In genomic region chr2L:8997285-8997684, dm6 we compare ENCODE assay signal across 4 fruit fly cellular contexts.
TF ChIP-seq lines count a peak whose summit lies in the region.

Gene alien (minus strand): TSS chr2L:8997379.
Gene CG18661 (plus strand): TSS chr2L:8997605.

TF ChIP-seq in whole organism, adult, 20 proteins besides CTCF, POLR2A, EP300 and RAD21 (continued from another document):
- TF ChIP-seq CG12768 (GFP tag; optimal IDR thresholded peaks at IDR 0.05; lab: Kevin White, UChicago) (peak; percentile 68), Clk (GFP tag; optimal IDR thresholded peaks at IDR 0.05; lab: Kevin White, UChicago) (peak; percentile 92)

TF ChIP-seq in whole organism, embryonic, 481 proteins besides CTCF, POLR2A, EP300 and RAD21 (continued from another document and continues in another):
- TF ChIP-seq HmgD (GFP tag; optimal IDR thresholded peaks at IDR 0.05; lab: Kevin White, UChicago), result peak; percentile 94
- TF ChIP-seq sc (optimal IDR thresholded peaks at IDR 0.05; lab: Kevin White, UChicago), result no peak
- no peak for TF ChIP-seq sc (GFP tag; optimal IDR thresholded peaks at IDR 0.05; lab: Kevin White, UChicago)
- TF ChIP-seq abd-A (tag; optimal IDR thresholded peaks at IDR 0.05; lab: Kevin White, UChicago), result no peak
- no peak for TF ChIP-seq dati (GFP tag; IDR thresholded peaks at IDR 0.05; lab: Robert Waterston, UW)
- TF ChIP-seq Lhr (GFP tag; optimal IDR thresholded peaks at IDR 0.05; lab: Kevin White, UChicago), result peak; percentile 87
- peak; percentile 49 for TF ChIP-seq emc (GFP tag; optimal IDR thresholded peaks at IDR 0.05; lab: Kevin White, UChicago)
- no peak for TF ChIP-seq bigmax (GFP tag; optimal IDR thresholded peaks at IDR 0.05; lab: Kevin White, UChicago)
- peak; percentile 82 for TF ChIP-seq CG32767 (GFP tag; IDR thresholded peaks at IDR 0.05; lab: Robert Waterston, UW)
- TF ChIP-seq CG1602 (GFP tag; optimal IDR thresholded peaks at IDR 0.05; lab: Kevin White, UChicago), result peak; percentile 76
- TF ChIP-seq sr (GFP tag; IDR thresholded peaks at IDR 0.05; lab: Robert Waterston, UW), result peak; percentile 73; the same call in 1 of the 3 replicates
- TF ChIP-seq Meics (GFP tag; optimal IDR thresholded peaks at IDR 0.05; lab: Kevin White, UChicago), result peak; percentile 47
- no peak for TF ChIP-seq CG34224 (GFP tag; IDR thresholded peaks at IDR 0.05; lab: Robert Waterston, UW; ENCODE audit: partially characterized antibody)
- no peak for TF ChIP-seq CG31388 (GFP tag; optimal IDR thresholded peaks at IDR 0.05; lab: Kevin White, UChicago)
- no peak for TF ChIP-seq tna (GFP tag; IDR thresholded peaks at IDR 0.05; lab: Robert Waterston, UW; ENCODE audit: partially characterized antibody)
- TF ChIP-seq Aef1 (GFP tag; IDR thresholded peaks at IDR 0.05; lab: Robert Waterston, UW), result peak; percentile 98
- peak; percentile 43; the same call in 1 of the 3 replicates for TF ChIP-seq CG14860 (GFP tag; IDR thresholded peaks at IDR 0.05; lab: Robert Waterston, UW; ENCODE audit: partially characterized antibody)
- TF ChIP-seq Ets65A (GFP tag; lab: Kevin White, UChicago), result peak; percentile 98
- peak; percentile 21 for TF ChIP-seq MESR4 (GFP tag; optimal IDR thresholded peaks at IDR 0.05; lab: Kevin White, UChicago)
- peak; percentile 4 for TF ChIP-seq CG34376 (GFP tag; optimal IDR thresholded peaks at IDR 0.05; lab: Kevin White, UChicago)
- peak; percentile 64 for TF ChIP-seq CG16779 (GFP tag; IDR thresholded peaks at IDR 0.05; lab: Robert Waterston, UW)
- TF ChIP-seq yki (optimal IDR thresholded peaks at IDR 0.05; lab: Kevin White, UChicago), result peak; percentile 3
- TF ChIP-seq dimm (GFP tag; IDR thresholded peaks at IDR 0.05; lab: Robert Waterston, UW), result peak; percentile 89
- peak; percentile 94 for TF ChIP-seq luna (GFP tag; optimal IDR thresholded peaks at IDR 0.05; lab: Kevin White, UChicago)
- TF ChIP-seq al (GFP tag; IDR thresholded peaks at IDR 0.05; lab: Robert Waterston, UW), result peak; percentile 88
- peak; percentile 0 for TF ChIP-seq CG13296 (GFP tag; optimal IDR thresholded peaks at IDR 0.05; lab: Kevin White, UChicago)
- no peak for TF ChIP-seq CG7963 (GFP tag; IDR thresholded peaks at IDR 0.05; lab: Robert Waterston, UW; ENCODE audit: partially characterized antibody)
- TF ChIP-seq ftz-f1 (GFP tag; optimal IDR thresholded peaks at IDR 0.05; lab: Kevin White, UChicago), result peak; percentile 14
- peak; percentile 50 for TF ChIP-seq CG15269 (tag; optimal IDR thresholded peaks at IDR 0.05; lab: Kevin White, UChicago)
- TF ChIP-seq p53 (GFP tag; optimal IDR thresholded peaks at IDR 0.05; lab: Kevin White, UChicago), result peak; percentile 91
- peak; percentile 91 for TF ChIP-seq trh (GFP tag; optimal IDR thresholded peaks at IDR 0.05; lab: Kevin White, UChicago)
- peak; percentile 53 for TF ChIP-seq CG15601 (tag; optimal IDR thresholded peaks at IDR 0.05; lab: Kevin White, UChicago)
- TF ChIP-seq CG1024 (GFP tag; IDR thresholded peaks at IDR 0.05; lab: Robert Waterston, UW), result peak; percentile 95
- peak; percentile 98 for TF ChIP-seq mam (GFP tag; optimal IDR thresholded peaks at IDR 0.05; lab: Kevin White, UChicago)
- TF ChIP-seq YL-1 (GFP tag; optimal IDR thresholded peaks at IDR 0.05; lab: Kevin White, UChicago), result peak; percentile 52
- peak; percentile 82 for TF ChIP-seq caup (GFP tag; optimal IDR thresholded peaks at IDR 0.05; lab: Kevin White, UChicago; ENCODE audit: severe bottlenecking)
- peak; percentile 54 for TF ChIP-seq run (tag; optimal IDR thresholded peaks at IDR 0.05; lab: Kevin White, UChicago)
- TF ChIP-seq slbo (GFP tag; IDR thresholded peaks at IDR 0.05; lab: Robert Waterston, UW), result peak; percentile 98
- TF ChIP-seq so (GFP tag; IDR thresholded peaks at IDR 0.05; lab: Robert Waterston, UW), result peak; percentile 82
- TF ChIP-seq CG12155 (GFP tag; optimal IDR thresholded peaks at IDR 0.05; lab: Kevin White, UChicago), result peak; percentile 89
- peak; percentile 91 for TF ChIP-seq slp2 (GFP tag; optimal IDR thresholded peaks at IDR 0.05; lab: Kevin White, UChicago)
- TF ChIP-seq NC2β (GFP tag; optimal IDR thresholded peaks at IDR 0.05; lab: Kevin White, UChicago), result peak; percentile 70

TF ChIP-seq in whole organism, prepupa, 60 proteins besides CTCF, POLR2A, EP300 and RAD21 (continued from another document):
- peak; percentile 69 for TF ChIP-seq Eip78C (GFP tag; lab: Kevin White, UChicago)
- peak; percentile 91 for TF ChIP-seq Hr39 (GFP tag; optimal IDR thresholded peaks at IDR 0.05; lab: Kevin White, UChicago)
- TF ChIP-seq CG10631 (GFP tag; optimal IDR thresholded peaks at IDR 0.05; lab: Kevin White, UChicago), result peak; percentile 85
- TF ChIP-seq CG31627 (GFP tag; optimal IDR thresholded peaks at IDR 0.05; lab: Kevin White, UChicago), result peak; percentile 88
- no peak for TF ChIP-seq CG3919 (GFP tag; optimal IDR thresholded peaks at IDR 0.05; lab: Kevin White, UChicago)
- TF ChIP-seq Ets96B (tag; optimal IDR thresholded peaks at IDR 0.05; lab: Kevin White, UChicago), result peak; percentile 91
- peak; percentile 69 for TF ChIP-seq CG6792 (GFP tag; optimal IDR thresholded peaks at IDR 0.05; lab: Kevin White, UChicago)
- TF ChIP-seq CG34406 (GFP tag; optimal IDR thresholded peaks at IDR 0.05; lab: Kevin White, UChicago), result peak; percentile 57
- TF ChIP-seq CG10669 (GFP tag; optimal IDR thresholded peaks at IDR 0.05; lab: Kevin White, UChicago), result peak; percentile 65
- peak; percentile 31 for TF ChIP-seq fd59A (GFP tag; optimal IDR thresholded peaks at IDR 0.05; lab: Kevin White, UChicago)
- TF ChIP-seq CG15336 (GFP tag; IDR thresholded peaks at IDR 0.05; lab: Robert Waterston, UW), result peak; percentile 78
- peak; percentile 92 for TF ChIP-seq Sox15 (GFP tag; optimal IDR thresholded peaks at IDR 0.05; lab: Kevin White, UChicago)
- peak; percentile 88 for TF ChIP-seq net (GFP tag; optimal IDR thresholded peaks at IDR 0.05; lab: Kevin White, UChicago)
- peak; percentile 97 for TF ChIP-seq CG6163 (GFP tag; IDR thresholded peaks at IDR 0.05; lab: Robert Waterston, UW)
- TF ChIP-seq Eip75B (GFP tag; optimal IDR thresholded peaks at IDR 0.05; lab: Kevin White, UChicago), result peak; percentile 89
- TF ChIP-seq CG4318 (GFP tag; optimal IDR thresholded peaks at IDR 0.05; lab: Kevin White, UChicago), result peak; percentile 52
- peak; percentile 71 for TF ChIP-seq Ets21C (GFP tag; optimal IDR thresholded peaks at IDR 0.05; lab: Kevin White, UChicago)
- TF ChIP-seq pdm3 (GFP tag; optimal IDR thresholded peaks at IDR 0.05; lab: Kevin White, UChicago), result no peak
- no peak for TF ChIP-seq CG11762 (GFP tag; optimal IDR thresholded peaks at IDR 0.05; lab: Kevin White, UChicago; ENCODE audit: insufficient read depth)
- peak; percentile 71 for TF ChIP-seq Eip93F (GFP tag; optimal IDR thresholded peaks at IDR 0.05; lab: Kevin White, UChicago)
- TF ChIP-seq cyc (GFP tag; optimal IDR thresholded peaks at IDR 0.05; lab: Kevin White, UChicago), result peak; percentile 78
- peak; percentile 96 for TF ChIP-seq Hr4 (GFP tag; optimal IDR thresholded peaks at IDR 0.05; lab: Kevin White, UChicago)
- peak; percentile 78 for TF ChIP-seq Smox (GFP tag; optimal IDR thresholded peaks at IDR 0.05; lab: Kevin White, UChicago)
- peak; percentile 62 for TF ChIP-seq topi (GFP tag; optimal IDR thresholded peaks at IDR 0.05; lab: Kevin White, UChicago)
- TF ChIP-seq OdsH (GFP tag; optimal IDR thresholded peaks at IDR 0.05; lab: Kevin White, UChicago), result peak; percentile 78
- peak; percentile 68 for TF ChIP-seq esn (GFP tag; optimal IDR thresholded peaks at IDR 0.05; lab: Kevin White, UChicago)
- peak; percentile 70 for TF ChIP-seq achi (GFP tag; optimal IDR thresholded peaks at IDR 0.05; lab: Kevin White, UChicago)
- no peak for TF ChIP-seq Blimp-1 (GFP tag; optimal IDR thresholded peaks at IDR 0.05; lab: Kevin White, UChicago)
- peak; percentile 78 for TF ChIP-seq CG6854 (GFP tag; optimal IDR thresholded peaks at IDR 0.05; lab: Kevin White, UChicago)
- no peak for TF ChIP-seq fd85E (GFP tag; optimal IDR thresholded peaks at IDR 0.05; lab: Kevin White, UChicago)
- peak; percentile 93 for TF ChIP-seq lz (GFP tag; optimal IDR thresholded peaks at IDR 0.05; lab: Kevin White, UChicago)
- TF ChIP-seq Sox14 (GFP tag; optimal IDR thresholded peaks at IDR 0.05; lab: Kevin White, UChicago), result peak; percentile 95
- TF ChIP-seq Hr38 (GFP tag; optimal IDR thresholded peaks at IDR 0.05; lab: Kevin White, UChicago), result peak; percentile 5
- peak; percentile 100 for TF ChIP-seq CG6808 (GFP tag; optimal IDR thresholded peaks at IDR 0.05; lab: Kevin White, UChicago)
- TF ChIP-seq fkh (GFP tag; optimal IDR thresholded peaks at IDR 0.05; lab: Kevin White, UChicago), result peak; percentile 69
- peak; percentile 93 for TF ChIP-seq CG11902 (GFP tag; optimal IDR thresholded peaks at IDR 0.05; lab: Kevin White, UChicago)
- no peak for TF ChIP-seq ss (GFP tag; optimal IDR thresholded peaks at IDR 0.05; lab: Kevin White, UChicago)
- peak; percentile 87 for TF ChIP-seq Gug (GFP tag; IDR thresholded peaks at IDR 0.05; lab: Robert Waterston, UW)
- TF ChIP-seq CG8632 (GFP tag; optimal IDR thresholded peaks at IDR 0.05; lab: Kevin White, UChicago), result peak; percentile 6
- no peak for TF ChIP-seq CG1621 (tag; optimal IDR thresholded peaks at IDR 0.05; lab: Kevin White, UChicago)
- TF ChIP-seq CG11294 (GFP tag; IDR thresholded peaks at IDR 0.05; lab: Robert Waterston, UW), result peak; percentile 87

TF ChIP-seq in whole organism, wandering third instar larva, 38 proteins besides CTCF, POLR2A, EP300 and RAD21 (continued from another document):
- no peak for TF ChIP-seq Dif (GFP tag; optimal IDR thresholded peaks at IDR 0.05; lab: Kevin White, UChicago; ENCODE audit: partially characterized antibody)
- TF ChIP-seq N (GFP tag; optimal IDR thresholded peaks at IDR 0.05; lab: Kevin White, UChicago), result no peak
- peak; percentile 73 for TF ChIP-seq woc (GFP tag; optimal IDR thresholded peaks at IDR 0.05; lab: Kevin White, UChicago)
- TF ChIP-seq HLH106 (tag; optimal IDR thresholded peaks at IDR 0.05; lab: Kevin White, UChicago), result peak; percentile 78
- TF ChIP-seq Abd-B (GFP tag; optimal IDR thresholded peaks at IDR 0.05; lab: Kevin White, UChicago), result no peak
- peak; percentile 91 for TF ChIP-seq fru (GFP tag; optimal IDR thresholded peaks at IDR 0.05; lab: Kevin White, UChicago)
- TF ChIP-seq brk (GFP tag; optimal IDR thresholded peaks at IDR 0.05; lab: Kevin White, UChicago), result peak; percentile 84
- TF ChIP-seq Jra (GFP tag; optimal IDR thresholded peaks at IDR 0.05; lab: Kevin White, UChicago), result peak; percentile 66
- TF ChIP-seq sv (GFP tag; optimal IDR thresholded peaks at IDR 0.05; lab: Kevin White, UChicago), result peak; percentile 75
- TF ChIP-seq Rel (GFP tag; optimal IDR thresholded peaks at IDR 0.05; lab: Kevin White, UChicago), result no peak
- no peak for TF ChIP-seq Rel (tag; optimal IDR thresholded peaks at IDR 0.05; lab: Kevin White, UChicago)
- no peak for TF ChIP-seq CG32264 (GFP tag; optimal IDR thresholded peaks at IDR 0.05; lab: Kevin White, UChicago)
- TF ChIP-seq dmrt93B (GFP tag; optimal IDR thresholded peaks at IDR 0.05; lab: Kevin White, UChicago), result peak; percentile 70
- TF ChIP-seq ey (GFP tag; optimal IDR thresholded peaks at IDR 0.05; lab: Kevin White, UChicago), result peak; percentile 94
- peak; percentile 75 for TF ChIP-seq GATAd (GFP tag; optimal IDR thresholded peaks at IDR 0.05; lab: Kevin White, UChicago)
- peak; percentile 56 for TF ChIP-seq h (GFP tag; optimal IDR thresholded peaks at IDR 0.05; lab: Kevin White, UChicago)
- no peak for TF ChIP-seq lola (GFP tag; optimal IDR thresholded peaks at IDR 0.05; lab: Kevin White, UChicago)
- TF ChIP-seq Mio (GFP tag; optimal IDR thresholded peaks at IDR 0.05; lab: Kevin White, UChicago), result no peak
TF ChIP-seq in whole organism, wandering third instar larva: peak in this region for 22.
